Worm (Caenorhabditis elegans): Measurements from ENCODE around the gene srt-50.

Gene srt-50

ce11 chrIV:15028891-15029290, 45.6 kb upstream of the srt-50 start, which contains the start of gene Y41E3.8 (continued):
- no peak for TF ChIP-seq snpc-4 (GFP tag; optimal IDR thresholded peaks at IDR 0.05)
- TF ChIP-seq snpc-4 (tag; optimal IDR thresholded peaks at IDR 0.05) = peak in 3 of 4 experiments; percentile 14 to 82 (median 55)
- TF ChIP-seq sdz-38 (tag; optimal IDR thresholded peaks at IDR 0.05) = no peak
- peak; percentile 44 for TF ChIP-seq tbp1 (GFP tag; optimal IDR thresholded peaks at IDR 0.05)
- peak; percentile 37 for TF ChIP-seq F49E8.2 (tag; optimal IDR thresholded peaks at IDR 0.05; ENCODE audit: insufficient read depth)
- TF ChIP-seq snpc-1.3 (tag; optimal IDR thresholded peaks at IDR 0.05; ENCODE audit: insufficient read depth) = no peak
- TF ChIP-seq lin-54 (GFP tag; optimal IDR thresholded peaks at IDR 0.05) = peak; percentile 29
- TF ChIP-seq madf-8 (GFP tag; conservative IDR thresholded peaks at IDR 0.05) = no peak
- no peak for TF ChIP-seq F57C9.4 (tag; optimal IDR thresholded peaks at IDR 0.05)
- no peak for TF ChIP-seq zfh-2 (GFP tag; conservative IDR thresholded peaks at IDR 0.05)
- TF ChIP-seq F33H1.4 (GFP tag; IDR thresholded peaks at IDR 0.05) = peak; percentile 47; the same call in 1 of the 2 replicates
- TF ChIP-seq madf-6 (GFP tag; IDR thresholded peaks at IDR 0.05) = peak; percentile 22; the same call in 1 of the 2 replicates
- no peak for TF ChIP-seq F22D6.2 (tag; optimal IDR thresholded peaks at IDR 0.05)
- no peak for TF ChIP-seq nfyb-1 (GFP tag; IDR thresholded peaks at IDR 0.05)
- TF ChIP-seq aptf-3 (GFP tag; IDR thresholded peaks at IDR 0.05) = no peak
- no peak for TF ChIP-seq B0261.1 (tag; optimal IDR thresholded peaks at IDR 0.05)
- peak; percentile 60 for TF ChIP-seq lsl-1 (GFP tag; optimal IDR thresholded peaks at IDR 0.05)
- no peak for TF ChIP-seq mcd-1 (GFP tag; IDR thresholded peaks at IDR 0.05)
- TF ChIP-seq unc-130 (GFP tag; optimal IDR thresholded peaks at IDR 0.05) = no peak
- no peak for TF ChIP-seq nhr-120 (GFP tag; IDR thresholded peaks at IDR 0.05)
- peak; percentile 50; the same call in 1 of the 2 replicates for TF ChIP-seq attf-3 (GFP tag; conservative IDR thresholded peaks at IDR 0.05)
- TF ChIP-seq ztf-18 (tag; optimal IDR thresholded peaks at IDR 0.05) = peak; percentile 68
- TF ChIP-seq ceh-40 (GFP tag; IDR thresholded peaks at IDR 0.05) = no peak
- TF ChIP-seq ceh-27 (GFP tag; optimal IDR thresholded peaks at IDR 0.05) = no peak
- TF ChIP-seq akir-1 (GFP tag; optimal IDR thresholded peaks at IDR 0.05) = no peak
- no peak for TF ChIP-seq gei-17 (GFP tag; optimal IDR thresholded peaks at IDR 0.05)
- no peak for TF ChIP-seq tlf-1 (GFP tag; optimal IDR thresholded peaks at IDR 0.05)
- no peak for TF ChIP-seq ccch-3 (GFP tag; optimal IDR thresholded peaks at IDR 0.05)
- no peak for TF ChIP-seq T07F8.4 (tag; optimal IDR thresholded peaks at IDR 0.05)
- TF ChIP-seq cebp-2 (GFP tag; IDR thresholded peaks at IDR 0.05) = no peak
- TF ChIP-seq ztf-25 (GFP tag; IDR thresholded peaks at IDR 0.05) = no peak
- TF ChIP-seq dpff-1 (tag; optimal IDR thresholded peaks at IDR 0.05) = no peak

- TF ChIP-seq hrde-1 (tag; optimal IDR thresholded peaks at IDR 0.05; ENCODE audit: borderline replicate concordance) (no peak), lin-54 (GFP tag; optimal IDR thresholded peaks at IDR 0.05) (peak; percentile 18), egl-44 (GFP tag; IDR thresholded peaks at IDR 0.05) (no peak), fkh-3 (tag; optimal IDR thresholded peaks at IDR 0.05) (no peak), cebp-2 (GFP tag; IDR thresholded peaks at IDR 0.05) (0 out of 2 replicates have a peak, but pooled peaks have one; percentile 14), zfh-2 (GFP tag; conservative IDR thresholded peaks at IDR 0.05) (no peak), madf-8 (GFP tag; conservative IDR thresholded peaks at IDR 0.05) (peak; percentile 38; the same call in 1 of the 2 replicates), F39B2.1 (GFP tag; IDR thresholded peaks at IDR 0.05) (no peak), ceh-58 (GFP tag; IDR thresholded peaks at IDR 0.05) (no peak), ztf-25 (GFP tag; IDR thresholded peaks at IDR 0.05) (no peak), dox-1 (GFP tag; IDR thresholded peaks at IDR 0.05) (no peak), hsf-1 (GFP tag; IDR thresholded peaks at IDR 0.05) (peak; percentile 33; the same call in 1 of the 2 replicates), tbp1 (GFP tag; optimal IDR thresholded peaks at IDR 0.05) (peak; percentile 4), efl-1 (GFP tag; optimal IDR thresholded peaks at IDR 0.05) (peak; percentile 70), madf-6 (GFP tag; IDR thresholded peaks at IDR 0.05) (peak; percentile 80), K11D2.4 (GFP tag; IDR thresholded peaks at IDR 0.05) (no peak), xnd-1 (tag; optimal IDR thresholded peaks at IDR 0.05) (peak; percentile 67)
Observed at ce11 chrIV:15029565-15029964, 44.9 kb upstream of the srt-50 start.

All from whole organism, young adult.